Worm (Caenorhabditis elegans) whole organism, L1 larva: ENCODE measurements around the gene F53B3.3.
"Not testable (repeated sequence)": the region's sequence is repeated elsewhere in the genome, so short reads cannot be mapped to it uniquely, and the experiment has no call there.

Experiments
- F16B12.6 ChIP-seq: fragments of 150-350 bp; optimal IDR thresholded peaks from 2 replicates; lab custom pipeline; 2014; ENCODE audit warnings: missing biosample characterization, missing genetic modification characterization
- Y116A8C.19 ChIP-seq: sonication (generic microtip); optimal IDR thresholded peaks from 2 replicates; lab custom pipeline; 2016; ENCODE audit warnings: missing compliant biosample characterization, missing genetic modification characterization, borderline replicate concordance
- blmp-1 ChIP-seq: fragments of 150-350 bp; optimal IDR thresholded peaks from 2 replicates; lab custom pipeline; 2014; ENCODE audit warnings: missing biosample characterization, missing genetic modification characterization
- ceh-8 ChIP-seq: fragments of 200-800 bp; sonication (Bioruptor generic); optimal IDR thresholded peaks from 2 replicates; lab custom pipeline; 2018; ENCODE audit warnings: mild to moderate bottlenecking, missing genetic modification characterization, moderate library complexity, missing compliant biosample characterization
- dpl-1 ChIP-seq, 3 experiments: fragments of 150-350 bp in 2 of 3; sonication (generic microtip) in 1 of 3; optimal IDR thresholded peaks; 2 replicates each; lab custom pipeline; 2014 to 2017; ENCODE audit warnings: missing biosample characterization in 3 of 3, missing genetic modification characterization in 3 of 3, missing genetic modification reagents in 3 of 3
- egl-13 ChIP-seq: sonication (generic microtip); optimal IDR thresholded peaks from 2 replicates; lab custom pipeline; 2016; ENCODE audit warnings: missing genotype, missing genetic modification reagents, missing genetic modification characterization, missing compliant biosample characterization
- elt-2 ChIP-seq: sonication (generic microtip); optimal IDR thresholded peaks from 2 replicates; lab custom pipeline; 2016; ENCODE audit warnings: missing genetic modification characterization, mild to moderate bottlenecking, inconsistent platforms, missing compliant biosample characterization, missing genetic modification reagents
- elt-3 ChIP-seq, 6 experiments: fragments of 150-350 bp in 1 of 6; sonication (generic microtip); optimal IDR thresholded peaks; 2 replicates each; lab custom pipeline; 2017 to 2018; ENCODE audit warnings: missing biosample characterization in 6 of 6, missing genetic modification characterization in 6 of 6, inconsistent platforms in 1 of 6
- fkh-10 ChIP-seq: sonication (generic microtip); optimal IDR thresholded peaks from 2 replicates; lab custom pipeline; 2017; ENCODE audit warnings: missing biosample characterization, missing genetic modification reagents, missing genetic modification characterization
- grh-1 ChIP-seq: fragments of 200-800 bp; sonication (Bioruptor generic); IDR thresholded peaks from 2 replicates; pipeline ENCODE4 v1.3.6; 2022; ENCODE audit warnings: missing genetic modification reagents, missing genetic modification characterization, missing compliant biosample characterization
- hlh-4 ChIP-seq: sonication (generic microtip); optimal IDR thresholded peaks from 2 replicates; lab custom pipeline; 2016; ENCODE audit warnings: mild to moderate bottlenecking, missing genetic modification characterization, missing compliant biosample characterization
- hpl-2 ChIP-seq: fragments of 150-350 bp; optimal IDR thresholded peaks from 2 replicates; lab custom pipeline; 2014; ENCODE audit warnings: missing biosample characterization, missing genetic modification reagents, missing genetic modification characterization
- jun-1 ChIP-seq: fragments of 150-350 bp; optimal IDR thresholded peaks from 2 replicates; lab custom pipeline; 2014; ENCODE audit warnings: missing biosample characterization, missing genetic modification reagents, missing genetic modification characterization
- lin-13 ChIP-seq: fragments of 150-350 bp; optimal IDR thresholded peaks from 2 replicates; lab custom pipeline; 2014; ENCODE audit warnings: missing biosample characterization, missing genetic modification reagents, missing genetic modification characterization
- lin-14 ChIP-seq: fragments of 200-800 bp; sonication (Bioruptor generic); optimal IDR thresholded peaks from 2 replicates; lab custom pipeline; 2018; ENCODE audit warnings: mild to moderate bottlenecking, missing genetic modification characterization, moderate library complexity, missing compliant biosample characterization
- lin-15B ChIP-seq: fragments of 150-350 bp; sonication (generic microtip); optimal IDR thresholded peaks from 3 replicates; lab custom pipeline; 2014; ENCODE audit warnings: missing biosample characterization, missing genetic modification characterization
- lin-35 ChIP-seq, 2 experiments: fragments of 150-350 bp; optimal IDR thresholded peaks; 2 replicates each; lab custom pipeline; 2014; ENCODE audit warnings: missing biosample characterization in 2 of 2, missing genetic modification characterization in 2 of 2, missing genetic modification reagents in 2 of 2
- lin-39 ChIP-seq: fragments of 150-350 bp; optimal IDR thresholded peaks from 2 replicates; lab custom pipeline; 2014; ENCODE audit warnings: missing biosample characterization, missing genetic modification reagents, missing genetic modification characterization
- lir-3 ChIP-seq: sonication (generic microtip); optimal IDR thresholded peaks from 2 replicates; lab custom pipeline; 2016; ENCODE audit warnings: mild to moderate bottlenecking, missing genetic modification characterization, moderate library complexity, missing compliant biosample characterization; ENCODE audit not compliant: poor library complexity
- mab-9 ChIP-seq: fragments of 200-800 bp; sonication (Bioruptor generic); IDR thresholded peaks from 2 replicates; pipeline ENCODE4 v1.3.6; 2022; ENCODE audit warnings: missing genetic modification reagents, missing genetic modification characterization, missing compliant biosample characterization
- mdl-1 ChIP-seq, 2 experiments: fragments of 150-350 bp; optimal IDR thresholded peaks; 2 replicates each; lab custom pipeline; 2014 to 2017; ENCODE audit warnings: missing biosample characterization in 2 of 2, missing genetic modification characterization in 2 of 2, inconsistent platforms in 1 of 2
- mef-2 ChIP-seq: fragments of 150-350 bp; optimal IDR thresholded peaks from 2 replicates; lab custom pipeline; 2014; ENCODE audit warnings: missing biosample characterization, missing genetic modification characterization
- mep-1 ChIP-seq: fragments of 150-350 bp; optimal IDR thresholded peaks from 2 replicates; lab custom pipeline; 2014; ENCODE audit warnings: missing biosample characterization, missing genetic modification characterization
- nhr-11 ChIP-seq: fragments of 150-350 bp; optimal IDR thresholded peaks from 2 replicates; lab custom pipeline; 2014; ENCODE audit warnings: missing biosample characterization, missing genetic modification characterization
- nhr-20 ChIP-seq: sonication (generic microtip); optimal IDR thresholded peaks from 2 replicates; lab custom pipeline; 2016; ENCODE audit warnings: mild to moderate bottlenecking, missing genetic modification characterization, missing compliant biosample characterization
- nhr-28 ChIP-seq: fragments of 150-350 bp; optimal IDR thresholded peaks from 2 replicates; lab custom pipeline; 2014; ENCODE audit warnings: missing biosample characterization, missing genetic modification characterization
- nhr-47 ChIP-seq: sonication (generic microtip); optimal IDR thresholded peaks from 2 replicates; lab custom pipeline; 2016; ENCODE audit warnings: mild to moderate bottlenecking, missing genetic modification characterization, moderate library complexity, missing compliant biosample characterization
- nhr-71 ChIP-seq: sonication (generic microtip); optimal IDR thresholded peaks from 2 replicates; lab custom pipeline; 2016; ENCODE audit warnings: mild to moderate bottlenecking, missing genetic modification characterization, moderate library complexity, missing compliant biosample characterization
- nhr-77 ChIP-seq: fragments of 150-350 bp; optimal IDR thresholded peaks from 2 replicates; lab custom pipeline; 2014; ENCODE audit warnings: missing biosample characterization, missing genetic modification characterization
- nhr-84 ChIP-seq: sonication (generic microtip); optimal IDR thresholded peaks from 2 replicates; lab custom pipeline; 2017; ENCODE audit warnings: missing biosample characterization, missing genetic modification characterization
- nhr-85 ChIP-seq: sonication (generic microtip); peaks from one replicate; lab custom pipeline; 2016; ENCODE audit warnings: missing genetic modification characterization, inconsistent platforms, missing compliant biosample characterization
- nhr-90 ChIP-seq: sonication (generic microtip); optimal IDR thresholded peaks from 2 replicates; lab custom pipeline; 2016; ENCODE audit warnings: mild to moderate bottlenecking, missing genetic modification characterization, missing compliant biosample characterization; ENCODE audit not compliant: poor library complexity
- pag-3 ChIP-seq: sonication (generic microtip); optimal IDR thresholded peaks from 2 replicates; lab custom pipeline; 2017; ENCODE audit warnings: missing genetic modification characterization, mild to moderate bottlenecking, missing compliant biosample characterization, antibody characterized with exemption, borderline replicate concordance; ENCODE audit not compliant: insufficient read depth
- pax-3 ChIP-seq: fragments of 200-800 bp; sonication (Bioruptor generic); optimal IDR thresholded peaks from 2 replicates; lab custom pipeline; 2018; ENCODE audit warnings: mild to moderate bottlenecking, missing genetic modification characterization, moderate library complexity, missing compliant biosample characterization
- skn-1 ChIP-seq: fragments of 150-350 bp; optimal IDR thresholded peaks from 2 replicates; lab custom pipeline; 2014; ENCODE audit warnings: missing biosample characterization, missing genetic modification characterization
- snu-23 ChIP-seq: sonication (generic microtip); optimal IDR thresholded peaks from 2 replicates; lab custom pipeline; 2016; ENCODE audit warnings: missing genetic modification characterization, missing compliant biosample characterization
- xbp-1 ChIP-seq: sonication (generic microtip); optimal IDR thresholded peaks from 2 replicates; lab custom pipeline; 2016; ENCODE audit warnings: missing genetic modification characterization, missing compliant biosample characterization
- zip-4 ChIP-seq: fragments of 200-800 bp; sonication (Bioruptor generic); optimal IDR thresholded peaks from 2 replicates; lab custom pipeline; 2018; ENCODE audit warnings: mild to moderate bottlenecking, missing genetic modification characterization, moderate library complexity, missing compliant biosample characterization
- ztf-11 ChIP-seq, 2 experiments: sonication (generic microtip); optimal IDR thresholded peaks; 2 replicates each; lab custom pipeline; 2016 to 2017; ENCODE audit warnings: missing genetic modification characterization in 2 of 2, missing biosample characterization in 1 of 2, missing compliant biosample characterization in 1 of 2

Gene F53B3.3

DNA sequence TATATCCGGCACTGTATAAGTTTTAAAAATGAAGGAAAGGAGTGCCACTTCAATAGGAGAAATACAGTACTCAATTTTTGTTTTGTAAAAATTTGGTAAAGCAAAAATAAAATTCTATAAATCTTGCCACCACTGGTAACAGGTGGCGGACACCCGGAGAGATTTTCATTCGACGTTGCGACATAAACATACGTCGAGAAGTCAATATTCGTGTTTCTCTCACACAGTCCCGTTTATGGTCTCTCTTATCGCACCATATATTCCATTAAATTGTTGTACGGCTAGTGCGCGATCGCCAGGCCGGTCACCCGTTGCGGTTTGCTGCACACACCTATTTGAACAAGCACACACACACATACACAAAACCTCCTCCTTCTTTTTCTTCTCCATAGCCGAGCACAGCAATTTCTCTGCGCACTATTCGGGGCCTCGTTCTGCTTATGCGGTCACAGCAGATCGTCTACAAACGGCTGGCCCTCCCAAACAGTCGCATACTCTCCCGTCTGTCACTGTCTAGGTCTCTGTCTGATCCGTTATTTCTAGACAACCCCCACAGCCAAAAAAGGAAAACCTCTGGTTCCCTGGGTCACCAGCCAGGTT is 30.1 kb upstream of the F53B3.3 start:
- TF ChIP-seq F16B12.6 (tag; lab: Kevin White, UChicago) (no peak), nhr-85 (tag; lab: Kevin White, UChicago) (peak; percentile 62), lin-14 (GFP tag; lab: Kevin White, UChicago) (peak; percentile 13), ceh-8 (GFP tag; lab: Kevin White, UChicago) (no peak), nhr-28 (tag; lab: Kevin White, UChicago) (no peak), ztf-11 (tag; optimal IDR thresholded peaks at IDR 0.05; lab: Kevin White, UChicago) (peak in 1 of 2 experiments; percentile 40), nhr-90 (tag; lab: Kevin White, UChicago) (no peak)
- TF ChIP-seq, all 84 proteins: peak for 3

DNA sequence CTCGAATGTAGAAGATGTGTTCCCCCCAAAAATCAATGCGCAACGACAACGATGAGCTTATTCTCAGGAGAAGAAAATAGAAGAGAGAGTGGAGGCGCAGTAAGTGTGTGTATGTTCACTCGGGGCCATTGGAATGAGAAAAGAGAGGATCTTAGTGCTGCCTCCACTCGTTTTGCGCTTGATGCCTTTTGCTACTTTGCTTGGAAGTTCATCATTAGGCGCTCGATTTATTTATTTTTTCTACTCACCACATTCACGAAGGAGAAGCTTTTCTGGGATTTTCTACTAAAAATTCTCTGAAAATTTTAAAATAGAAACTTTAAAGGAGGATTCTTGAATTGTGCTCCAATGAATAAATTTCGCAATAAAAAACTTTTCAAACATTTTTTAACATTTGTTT is 27.3 kb upstream of the F53B3.3 start, which contains the start of gene F52B10.3:
Gene F52B10.3, minus strand, starts transcription at position 101 of the 400 bp plus-strand sequence.
- TF ChIP-seq lin-13 (GFP tag; lab: Kevin White, UChicago), result no peak
- TF ChIP-seq xbp-1 (tag; lab: Kevin White, UChicago), result no peak
- no peak for TF ChIP-seq mab-9
- peak; percentile 13 for TF ChIP-seq lin-14 (GFP tag; lab: Kevin White, UChicago)
- TF ChIP-seq ceh-8 (GFP tag; lab: Kevin White, UChicago), result no peak

DNA sequence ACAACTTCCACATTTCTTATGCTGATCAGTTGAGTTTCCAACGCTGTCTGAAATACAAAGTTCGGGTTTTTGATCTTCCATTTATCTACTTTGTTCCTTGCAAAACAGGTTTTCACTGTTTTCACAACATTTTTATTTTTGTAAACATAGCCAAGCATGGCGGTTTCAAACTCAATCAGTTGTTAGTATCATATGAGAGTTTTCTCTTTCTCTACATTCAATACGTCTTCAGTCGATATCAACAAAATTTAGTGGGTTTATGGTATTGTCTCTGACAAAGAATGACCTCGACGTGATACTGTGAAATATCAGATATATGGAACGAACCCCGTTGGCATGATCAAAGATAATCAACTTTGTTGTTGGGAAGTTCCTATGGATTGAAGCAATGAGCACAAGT is 24.7 kb upstream of the F53B3.3 start:
- TF ChIP-seq elt-3 (tag; optimal IDR thresholded peaks at IDR 0.05; lab: Kevin White, UChicago) (peak in 1 of 6 experiments; percentile 46), xbp-1 (tag; lab: Kevin White, UChicago) (no peak), F16B12.6 (tag; lab: Kevin White, UChicago) (no peak), blmp-1 (tag; lab: Kevin White, UChicago) (peak; percentile 53), lin-35 (GFP tag; optimal IDR thresholded peaks at IDR 0.05; lab: Kevin White, UChicago) (peak in 1 of 2 experiments; percentile 10), Y116A8C.19 (tag; lab: Kevin White, UChicago) (no peak), nhr-20 (peak; percentile 37), nhr-85 (tag; lab: Kevin White, UChicago) (peak; percentile 87), snu-23 (peak; percentile 9), nhr-71 (peak; percentile 27), nhr-90 (tag; lab: Kevin White, UChicago) (peak; percentile 17), grh-1 (peak; percentile 39; the same call in 1 of the 2 replicates), lin-14 (GFP tag; lab: Kevin White, UChicago) (peak; percentile 36)

DNA sequence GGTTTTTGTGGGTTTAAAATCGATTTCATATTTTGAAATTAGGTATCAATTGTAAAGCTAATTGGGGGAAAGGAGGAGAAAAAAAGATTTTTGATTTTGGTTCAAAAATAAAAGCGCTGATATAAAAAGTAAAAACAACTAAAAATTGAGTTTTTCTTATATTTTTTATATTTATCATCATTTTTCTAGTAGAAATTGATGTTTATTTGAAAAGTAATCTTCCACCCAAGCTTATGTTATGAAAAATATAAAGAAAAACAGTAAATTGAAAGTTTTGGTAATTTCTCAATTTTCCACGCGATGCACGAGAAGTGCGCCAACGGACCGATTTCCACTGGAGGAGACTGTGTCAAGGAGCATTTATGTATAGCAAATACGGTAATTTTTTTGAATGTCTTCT is 23.3 kb upstream of the F53B3.3 start, which contains the start of gene B0410.1:
Gene B0410.1, plus strand, starts transcription at position 301 of the 400 bp plus-strand sequence.
- not testable (repeated sequence) for TF ChIP-seq lin-39, lir-3, hlh-4 (tag; lab: Kevin White, UChicago)

ce11 chrX:2893026-2893662 is 22.2 kb upstream of the F53B3.3 start:
- TF ChIP-seq egl-13 (no peak), nhr-85 (tag; lab: Kevin White, UChicago) (peak; percentile 98), nhr-77 (tag; lab: Kevin White, UChicago) (no peak), mef-2 (no peak), pag-3 (no peak), zip-4 (GFP tag; lab: Kevin White, UChicago) (no peak), hpl-2 (GFP tag; lab: Kevin White, UChicago) (no peak), mab-9 (no peak), lin-39 (tag; lab: Kevin White, UChicago) (no peak), dpl-1 (GFP tag; optimal IDR thresholded peaks at IDR 0.05; lab: Kevin White, UChicago) (no peak), jun-1 (tag; lab: Kevin White, UChicago) (no peak), nhr-90 (tag; lab: Kevin White, UChicago) (peak; percentile 72), mdl-1 (tag; optimal IDR thresholded peaks at IDR 0.05; lab: Kevin White, UChicago) (peak in 1 of 2 experiments; percentile 51), nhr-84 (tag; lab: Kevin White, UChicago) (no peak), elt-2 (no peak), nhr-71 (peak; percentile 76), snu-23 (peak; percentile 55), lin-15B (tag; lab: Kevin White, UChicago) (no peak), skn-1 (tag; lab: Kevin White, UChicago) (no peak), pax-3 (tag; lab: Kevin White, UChicago) (no peak), fkh-10 (GFP tag; lab: Kevin White, UChicago) (no peak), nhr-20 (peak; percentile 70), mep-1 (tag; lab: Kevin White, UChicago) (no peak), nhr-47 (tag; lab: Kevin White, UChicago) (peak; percentile 51), nhr-11 (tag; lab: Kevin White, UChicago) (no peak)
